Fruit fly (Drosophila melanogaster): Measurements from ENCODE around the gene Spn28Da.

The Spn28Da gene

dm6 chr2L:7851609-7852008, 37.3 kb downstream of the Spn28Da start (continued):
- no peak for TF ChIP-seq CG9437 (GFP tag; optimal IDR thresholded peaks at IDR 0.05)

dm6 chr2L:7850406-7850805, 38.5 kb downstream of the Spn28Da start:
- TF ChIP-seq Hey (tag; optimal IDR thresholded peaks at IDR 0.05) (peak; percentile 49), CG3726 (GFP tag; IDR thresholded peaks at IDR 0.05) (no peak), CG13894 (tag; optimal IDR thresholded peaks at IDR 0.05) (peak; percentile 41), abd-A (tag; optimal IDR thresholded peaks at IDR 0.05) (peak; percentile 94), Med (GFP tag) (peak; percentile 61), ranshi (GFP tag; IDR thresholded peaks at IDR 0.05) (no peak)

dm6 chr2L:7849472-7849871, 39.5 kb downstream of the Spn28Da start:
- TF ChIP-seq CG6654 (GFP tag; optimal IDR thresholded peaks at IDR 0.05) (no peak), CG1024 (GFP tag; IDR thresholded peaks at IDR 0.05) (no peak), CG7786 (GFP tag; optimal IDR thresholded peaks at IDR 0.05) (no peak), CG6765 (GFP tag; optimal IDR thresholded peaks at IDR 0.05) (no peak), CG14014 (GFP tag; IDR thresholded peaks at IDR 0.05) (peak; percentile 34; the same call in 1 of the 2 replicates), cad (GFP tag; optimal IDR thresholded peaks at IDR 0.05) (no peak), hkb (optimal IDR thresholded peaks at IDR 0.05) (no peak), hkb (GFP tag; IDR thresholded peaks at IDR 0.05) (peak; percentile 39; the same call in 1 of the 2 replicates), az2 (GFP tag; optimal IDR thresholded peaks at IDR 0.05) (peak; percentile 7), CG34422 (GFP tag; IDR thresholded peaks at IDR 0.05) (0 out of 3 replicates have a peak, but pooled peaks have one; percentile 37), bsh (GFP tag; optimal IDR thresholded peaks at IDR 0.05) (peak in 1 of 2 experiments; percentile 61), CG10565 (GFP tag; optimal IDR thresholded peaks at IDR 0.05) (no peak), H15 (GFP tag; IDR thresholded peaks at IDR 0.05) (no peak), Oli (tag; optimal IDR thresholded peaks at IDR 0.05) (peak; percentile 31), bigmax (GFP tag; optimal IDR thresholded peaks at IDR 0.05) (no peak), Ada2b (GFP tag; IDR thresholded peaks at IDR 0.05) (no peak), ranshi (GFP tag; IDR thresholded peaks at IDR 0.05) (peak; percentile 49; the same call in 1 of the 2 replicates), CG11504 (tag; optimal IDR thresholded peaks at IDR 0.05) (peak; percentile 57), sens (GFP tag) (peak; percentile 43), CG10267 (tag; optimal IDR thresholded peaks at IDR 0.05) (peak; percentile 17), CG18262 (tag; optimal IDR thresholded peaks at IDR 0.05) (no peak), Xrp1 (GFP tag; IDR thresholded peaks at IDR 0.05) (peak; percentile 50; the same call in 1 of the 2 replicates), Meics (GFP tag; optimal IDR thresholded peaks at IDR 0.05) (peak; percentile 11), maf-S (GFP tag; optimal IDR thresholded peaks at IDR 0.05) (no peak), sob (GFP tag; IDR thresholded peaks at IDR 0.05) (0 out of 2 replicates have a peak, but pooled peaks have one; percentile 23), CG12391 (tag; optimal IDR thresholded peaks at IDR 0.05) (peak; percentile 35), CG2678 (tag; optimal IDR thresholded peaks at IDR 0.05) (peak; percentile 58), CG3847 (GFP tag; IDR thresholded peaks at IDR 0.05) (no peak), Nf-YB (GFP tag; optimal IDR thresholded peaks at IDR 0.05) (no peak), Gug (GFP tag; IDR thresholded peaks at IDR 0.05) (no peak), CG7357 (GFP tag; IDR thresholded peaks at IDR 0.05) (no peak), CG8388 (GFP tag; optimal IDR thresholded peaks at IDR 0.05) (peak; percentile 36), CG10366 (GFP tag; IDR thresholded peaks at IDR 0.05) (peak; percentile 12; the same call in 1 of the 2 replicates), esg (GFP tag; conservative IDR thresholded peaks at IDR 0.05) (peak; percentile 31), Med (GFP tag) (peak; percentile 58), dmrt99B (tag; optimal IDR thresholded peaks at IDR 0.05) (peak; percentile 60), CG17186 (GFP tag; optimal IDR thresholded peaks at IDR 0.05) (no peak), Hr3 (GFP tag; optimal IDR thresholded peaks at IDR 0.05) (peak; percentile 20), vnd (GFP tag; IDR thresholded peaks at IDR 0.05; ENCODE audit: partially characterized antibody) (no peak), klu (GFP tag; IDR thresholded peaks at IDR 0.05) (0 out of 2 replicates have a peak, but pooled peaks have one; percentile 10), CG1792 (GFP tag; optimal IDR thresholded peaks at IDR 0.05) (no peak), Blimp-1 (GFP tag; optimal IDR thresholded peaks at IDR 0.05) (peak; percentile 45), chn (GFP tag; optimal IDR thresholded peaks at IDR 0.05) (no peak)

Measured in whole organism, embryonic.